Worm (Caenorhabditis elegans) whole organism, young adult: ENCODE measurements around the gene sup-9.
"Not testable (repeated sequence)": the region's sequence is repeated elsewhere in the genome, so short reads cannot be mapped to it uniquely, and the experiment has no call there.

ENCODE experiments used
- B0019.2 ChIP-seq: fragments of 200-800 bp; sonication (Bioruptor generic); conservative IDR thresholded peaks from 2 replicates; pipeline ENCODE4 v1.3.6; 2022; ENCODE audit warnings: missing genetic modification reagents, missing genetic modification characterization, missing compliant biosample characterization
- C06A6.2 ChIP-seq: fragments of 200-800 bp; sonication (Bioruptor generic); conservative IDR thresholded peaks from 2 replicates; pipeline ENCODE4 v1.3.6; 2022; ENCODE audit warnings: missing genetic modification characterization, missing compliant biosample characterization
- D2030.7 ChIP-seq: fragments of 200-800 bp; sonication (Bioruptor generic); IDR thresholded peaks from 2 replicates; pipeline ENCODE4 v1.3.6; 2022; ENCODE audit warnings: missing genetic modification reagents, missing genetic modification characterization, missing compliant biosample characterization
- F37B4.10 ChIP-seq: fragments of 200-800 bp; sonication (Bioruptor generic); IDR thresholded peaks from 2 replicates; pipeline ENCODE4 v1.3.6; 2022; ENCODE audit warnings: missing genetic modification characterization, missing compliant biosample characterization
- T07F8.4 ChIP-seq: sonication (generic microtip); optimal IDR thresholded peaks from 2 replicates; lab custom pipeline; 2016; ENCODE audit warnings: mild to moderate bottlenecking, missing genetic modification characterization, moderate library complexity, missing compliant biosample characterization
- Y67H2A.10 ChIP-seq: fragments of 200-800 bp; sonication (Bioruptor generic); conservative IDR thresholded peaks from 2 replicates; pipeline ENCODE4 v1.3.6; 2022; ENCODE audit warnings: missing genetic modification reagents, missing genetic modification characterization, missing compliant biosample characterization
- Y79H2A.3 ChIP-seq: fragments of 200-800 bp; sonication (Bioruptor generic); conservative IDR thresholded peaks from 2 replicates; pipeline ENCODE4 v1.3.6; 2022; ENCODE audit warnings: missing genetic modification reagents, missing genetic modification characterization, missing compliant biosample characterization
- ama-1 ChIP-seq, 3 experiments: fragments of 150-350 bp in 1 of 3; sonication (generic microtip) in 2 of 3; optimal IDR thresholded peaks; 2 replicates each; lab custom pipeline; 2014 to 2018; ENCODE audit warnings: missing biosample characterization in 2 of 3, missing genetic modification characterization in 2 of 3, missing genetic modification reagents in 2 of 3
- aptf-2 ChIP-seq: fragments of 200-800 bp; sonication (Bioruptor generic); conservative IDR thresholded peaks from 2 replicates; pipeline ENCODE4 v1.3.6; 2022; ENCODE audit warnings: missing genetic modification reagents, missing genetic modification characterization, missing compliant biosample characterization
- aptf-3 ChIP-seq: fragments of 200-800 bp; sonication (Bioruptor generic); IDR thresholded peaks from 2 replicates; pipeline ENCODE4 v1.3.6; 2022; ENCODE audit warnings: missing genetic modification characterization, missing compliant biosample characterization
- atf-7 ChIP-seq: sonication (generic microtip); optimal IDR thresholded peaks from 2 replicates; lab custom pipeline; 2017; ENCODE audit warnings: mild to moderate bottlenecking, missing genetic modification characterization, missing compliant biosample characterization
- bed-1 ChIP-seq: fragments of 200-800 bp; sonication (Bioruptor generic); IDR thresholded peaks from 2 replicates; pipeline ENCODE4 v1.3.6; 2022; ENCODE audit warnings: missing genetic modification reagents, missing genetic modification characterization, missing compliant biosample characterization
- cebp-1 ChIP-seq, 2 experiments: fragments of 200-800 bp in 1 of 2; sonication (Bioruptor generic) in 1 of 2; sonication (generic microtip) in 1 of 2; IDR thresholded peaks in 1 of 2; optimal IDR thresholded peaks in 1 of 2; 2 replicates each; pipeline versions ENCODE4 v1.3.6 to Lab custom; 2017 to 2022; ENCODE audit warnings: missing compliant biosample characterization in 2 of 2, missing genetic modification characterization in 2 of 2, mild to moderate bottlenecking in 1 of 2, missing genetic modification reagents in 1 of 2, moderate library complexity in 1 of 2
- ceh-58 ChIP-seq: fragments of 200-800 bp; sonication (Bioruptor generic); IDR thresholded peaks from 2 replicates; pipeline ENCODE4 v1.3.6; 2022; ENCODE audit warnings: missing genetic modification characterization, missing compliant biosample characterization
- ceh-79 ChIP-seq: sonication (generic microtip); optimal IDR thresholded peaks from 2 replicates; lab custom pipeline; 2017; ENCODE audit warnings: mild to moderate bottlenecking, missing genetic modification characterization, missing compliant biosample characterization
- chd-7 ChIP-seq: sonication (generic microtip); optimal IDR thresholded peaks from 2 replicates; lab custom pipeline; 2016; ENCODE audit warnings: mild to moderate bottlenecking, missing genetic modification characterization, moderate library complexity, missing compliant biosample characterization
- die-1 ChIP-seq: sonication (generic microtip); optimal IDR thresholded peaks from 2 replicates; lab custom pipeline; 2016; ENCODE audit warnings: missing genotype, mild to moderate bottlenecking, missing genetic modification characterization, missing compliant biosample characterization
- dpff-1 ChIP-seq: sonication (generic microtip); optimal IDR thresholded peaks from 2 replicates; lab custom pipeline; 2017; ENCODE audit warnings: mild to moderate bottlenecking, missing genetic modification characterization, missing compliant biosample characterization
- dpl-1 ChIP-seq: fragments of 150-350 bp; optimal IDR thresholded peaks from 2 replicates; lab custom pipeline; 2014; ENCODE audit warnings: missing biosample characterization, missing genetic modification reagents, missing genetic modification characterization
- ekl-4 ChIP-seq: fragments of 200-800 bp; sonication (Bioruptor generic); IDR thresholded peaks from 2 replicates; pipeline ENCODE4 v1.3.6; 2022; ENCODE audit warnings: missing genetic modification reagents, missing genetic modification characterization, missing compliant biosample characterization
- fkh-3 ChIP-seq: sonication (generic microtip); optimal IDR thresholded peaks from 2 replicates; lab custom pipeline; 2016; ENCODE audit warnings: mild to moderate bottlenecking, missing genetic modification characterization, missing compliant biosample characterization
- him-1 ChIP-seq: sonication (generic microtip); optimal IDR thresholded peaks from 2 replicates; lab custom pipeline; 2016; ENCODE audit warnings: missing genotype, missing genetic modification reagents, missing genetic modification characterization, missing compliant biosample characterization
- mes-4 ChIP-seq: sonication (generic microtip); optimal IDR thresholded peaks from 2 replicates; lab custom pipeline; 2016; ENCODE audit warnings: missing genotype, missing genetic modification characterization, missing compliant biosample characterization
- nhr-120 ChIP-seq: fragments of 200-800 bp; sonication (Bioruptor generic); IDR thresholded peaks from 2 replicates; pipeline ENCODE4 v1.3.6; 2022; ENCODE audit warnings: missing genetic modification characterization, missing compliant biosample characterization
- nhr-179 ChIP-seq: sonication (generic microtip); optimal IDR thresholded peaks from 2 replicates; lab custom pipeline; 2016; ENCODE audit warnings: mild to moderate bottlenecking, missing genetic modification characterization, missing compliant biosample characterization
- nhr-27 ChIP-seq: fragments of 200-800 bp; sonication (Bioruptor generic); optimal IDR thresholded peaks from 2 replicates; lab custom pipeline; 2018; ENCODE audit warnings: mild to moderate bottlenecking, missing genetic modification characterization, moderate library complexity, missing compliant biosample characterization
- rec-8 ChIP-seq, 2 experiments: sonication (generic microtip); optimal IDR thresholded peaks; 2 replicates each; lab custom pipeline; 2016; ENCODE audit warnings: mild to moderate bottlenecking in 2 of 2, missing genetic modification characterization in 2 of 2, missing genetic modification reagents in 2 of 2, missing genotype in 2 of 2, missing biosample characterization in 1 of 2, missing compliant biosample characterization in 1 of 2, moderate library complexity in 1 of 2
- repo-1 ChIP-seq: sonication (generic microtip); optimal IDR thresholded peaks from 2 replicates; lab custom pipeline; 2017; ENCODE audit warnings: mild to moderate bottlenecking, missing genetic modification characterization, missing compliant biosample characterization
- snpc-3.4 ChIP-seq: sonication (generic microtip); optimal IDR thresholded peaks from 2 replicates; lab custom pipeline; 2017; ENCODE audit warnings: missing genetic modification characterization, mild to moderate bottlenecking, missing compliant biosample characterization, antibody characterized with exemption, moderate library complexity, missing genotype, missing genetic modification reagents
- unc-62 ChIP-seq: fragments of 150-350 bp; optimal IDR thresholded peaks from 2 replicates; lab custom pipeline; 2014; ENCODE audit warnings: missing biosample characterization, missing genetic modification reagents, missing genetic modification characterization
- zfh-2 ChIP-seq: fragments of 200-800 bp; sonication (Bioruptor generic); conservative IDR thresholded peaks from 2 replicates; pipeline ENCODE4 v1.3.6; 2022; ENCODE audit warnings: missing genetic modification reagents, missing genetic modification characterization, missing compliant biosample characterization
- ztf-28 ChIP-seq: fragments of 200-800 bp; sonication (Bioruptor generic); IDR thresholded peaks from 2 replicates; pipeline ENCODE4 v1.3.6; 2022; ENCODE audit warnings: missing genetic modification reagents, missing genetic modification characterization, missing compliant biosample characterization

Gene sup-9

ce11 chrII:2673534-2673933, 13.3 kb downstream of the sup-9 start, which contains the start of the genes F22E5.20 and F22E5.1:
TSS of gene F22E5.20 (minus strand) at chrII:2673634.
TSS of gene F22E5.1 (plus strand) at chrII:2673775.
- TF ChIP-seq chd-7 (tag; lab: Kevin White, UChicago); rec-8 (tag; optimal IDR thresholded peaks at IDR 0.05; lab: Kevin White, UChicago); F37B4.10 (GFP tag; lab: Robert Waterston, UW): not testable (repeated sequence)

ce11 chrII:2672320-2672719, 14.5 kb downstream of the sup-9 start, which contains the start of gene sri-57:
TSS of gene sri-57 (minus strand) at chrII:2672420.
- TF ChIP-seq unc-62 (GFP tag; lab: Kevin White, UChicago); die-1 (tag; lab: Kevin White, UChicago); aptf-3 (GFP tag; lab: Robert Waterston, UW): not testable (repeated sequence)

- TF ChIP-seq dpff-1 (no peak), zfh-2 (no peak), fkh-3 (tag; lab: Kevin White, UChicago) (no peak), Y79H2A.3 (GFP tag; lab: Robert Waterston, UW) (no peak), C06A6.2 (GFP tag; lab: Robert Waterston, UW) (no peak), nhr-120 (no peak), ama-1 (optimal IDR thresholded peaks at IDR 0.05; lab: Kevin White, UChicago) (no peak), ama-1 (GFP tag; optimal IDR thresholded peaks at IDR 0.05; lab: Kevin White, UChicago) (no peak), D2030.7 (GFP tag; lab: Robert Waterston, UW) (no peak)
These were observed 21.2 kb downstream of the sup-9 start, which contains the start of gene F22E5.22 for ce11 chrII:2665606-2666005. TSS of gene F22E5.22 (plus strand) at chrII:2665906.

ce11 chrII:2665081-2665480, 21.7 kb downstream of the sup-9 start, which contains the start of gene F22E5.2:
TSS of gene F22E5.2 (plus strand) at chrII:2665381.
- not testable (repeated sequence) for TF ChIP-seq nhr-179 (tag; lab: Kevin White, UChicago); T07F8.4 (tag; lab: Kevin White, UChicago); aptf-2 (GFP tag; lab: Robert Waterston, UW)

- no peak for TF ChIP-seq mes-4 (tag; lab: Kevin White, UChicago)
- TF ChIP-seq cebp-1 (GFP tag; IDR thresholded peaks at IDR 0.05; lab: Robert Waterston, UW): no peak
- no peak for TF ChIP-seq cebp-1 (tag; optimal IDR thresholded peaks at IDR 0.05; lab: Kevin White, UChicago)
- no peak for TF ChIP-seq B0019.2 (GFP tag; lab: Robert Waterston, UW)
- no peak for TF ChIP-seq ceh-79 (tag; lab: Kevin White, UChicago)
- no peak for TF ChIP-seq him-1 (tag; lab: Kevin White, UChicago)
- no peak for TF ChIP-seq dpl-1
- no peak for TF ChIP-seq atf-7 (tag; lab: Kevin White, UChicago)
- no peak for TF ChIP-seq ztf-28 (GFP tag; lab: Robert Waterston, UW)
- no peak for TF ChIP-seq snpc-3.4 (tag; lab: Kevin White, UChicago)
- TF ChIP-seq ekl-4 (GFP tag; lab: Robert Waterston, UW): no peak
- TF ChIP-seq ceh-58: no peak
- TF ChIP-seq nhr-27 (tag; lab: Kevin White, UChicago): no peak
- TF ChIP-seq bed-1 (GFP tag; lab: Robert Waterston, UW): no peak
- no peak for TF ChIP-seq Y67H2A.10 (GFP tag; lab: Robert Waterston, UW)
- no peak for TF ChIP-seq repo-1 (tag; lab: Kevin White, UChicago)
These were observed 27.5 kb downstream of the sup-9 start, which contains the start of gene gcy-21 for ce11 chrII:2659364-2659763. TSS of gene gcy-21 (plus strand) at chrII:2659664.
